Fruit fly (Drosophila melanogaster) whole organism, pupa: ENCODE measurements around the gene CG15373.

Experiments used
- CG10348 ChIP-seq: fragments of 200-800 bp; sonication (Bioruptor generic); IDR thresholded peaks from 2 replicates; pipeline ENCODE4 v1.3.6; 2022; ENCODE audit warnings: missing biosample characterization, missing genetic modification characterization
- CG12605 ChIP-seq: fragments of 200-800 bp; sonication (Bioruptor generic); IDR thresholded peaks from 2 replicates; pipeline ENCODE4 v1.3.6; 2022; ENCODE audit warnings: missing biosample characterization, missing genetic modification characterization
- CG13204 ChIP-seq: fragments of 200-800 bp; sonication (Bioruptor generic); optimal IDR thresholded peaks from 2 replicates; lab custom pipeline; 2018; ENCODE audit warnings: missing biosample characterization, mild to moderate bottlenecking, missing genetic modification characterization, moderate library complexity
- CG14655 ChIP-seq: fragments of 200-800 bp; sonication (Bioruptor generic); optimal IDR thresholded peaks from 3 replicates; lab custom pipeline; 2017; ENCODE audit warnings: mild to moderate bottlenecking, missing biosample characterization, missing genetic modification reagents, missing genetic modification characterization
- CG15710 ChIP-seq: fragments of 200-800 bp; sonication (Bioruptor generic); optimal IDR thresholded peaks from 2 replicates; lab custom pipeline; 2018; ENCODE audit warnings: missing biosample characterization, mild to moderate bottlenecking, missing genetic modification characterization, moderate library complexity
- CG17806 ChIP-seq: fragments of 200-800 bp; sonication (Bioruptor generic); optimal IDR thresholded peaks from 2 replicates; lab custom pipeline; 2018; ENCODE audit warnings: missing biosample characterization, mild to moderate bottlenecking, missing genetic modification characterization, moderate library complexity
- CG32121 ChIP-seq: fragments of 200-800 bp; sonication (Bioruptor generic); IDR thresholded peaks from 2 replicates; pipeline ENCODE4 v1.3.6; 2022; ENCODE audit warnings: missing biosample characterization, missing genetic modification characterization
- CG34367 ChIP-seq: fragments of 200-800 bp; sonication (Bioruptor generic); optimal IDR thresholded peaks from 2 replicates; lab custom pipeline; 2018; ENCODE audit warnings: missing biosample characterization, mild to moderate bottlenecking, missing genetic modification characterization
- CG4496 ChIP-seq: fragments of 200-800 bp; sonication (Bioruptor generic); IDR thresholded peaks from 3 replicates; pipeline ENCODE4 v1.3.6; 2022; ENCODE audit warnings: missing biosample characterization, missing genetic modification characterization
- CG8159 ChIP-seq: fragments of 200-800 bp; sonication (Bioruptor generic); optimal IDR thresholded peaks from 3 replicates; lab custom pipeline; 2018; ENCODE audit warnings: missing biosample characterization, mild to moderate bottlenecking, missing genetic modification characterization, moderate library complexity
- CG8301 ChIP-seq: fragments of 200-800 bp; sonication (Bioruptor generic); optimal IDR thresholded peaks from 2 replicates; lab custom pipeline; 2018; ENCODE audit warnings: missing biosample characterization, mild to moderate bottlenecking, missing genetic modification characterization
- CG9948 ChIP-seq: fragments of 200-800 bp; sonication (Bioruptor generic); optimal IDR thresholded peaks from 2 replicates; lab custom pipeline; 2018; ENCODE audit warnings: missing biosample characterization, mild to moderate bottlenecking, missing genetic modification characterization, moderate library complexity
- D1 ChIP-seq: fragments of 200-800 bp; sonication (Bioruptor generic); optimal IDR thresholded peaks from 2 replicates; lab custom pipeline; 2018; ENCODE audit warnings: missing biosample characterization, mild to moderate bottlenecking, missing genetic modification characterization, moderate library complexity
- EcR ChIP-seq: fragments of 200-800 bp; sonication (Bioruptor generic); optimal IDR thresholded peaks from 3 replicates; lab custom pipeline; 2019; ENCODE audit warnings: missing biosample characterization, missing genetic modification characterization, mild to moderate bottlenecking, moderate library complexity, missing genetic modification reagents
- Ets98B ChIP-seq: fragments of 200-800 bp; sonication (Bioruptor generic); IDR thresholded peaks from 2 replicates; pipeline ENCODE4 v1.3.6; 2022; ENCODE audit warnings: missing biosample characterization, missing genetic modification characterization
- Pif1A ChIP-seq: fragments of 200-800 bp; sonication (Bioruptor generic); optimal IDR thresholded peaks from 3 replicates; lab custom pipeline; 2016; ENCODE audit warnings: missing biosample characterization, missing genetic modification characterization
- Pif1B ChIP-seq: fragments of 200-800 bp; sonication (Bioruptor generic); optimal IDR thresholded peaks from 3 replicates; lab custom pipeline; 2016; ENCODE audit warnings: missing biosample characterization, missing genetic modification characterization
- Snoo ChIP-seq: fragments of 200-800 bp; sonication (Bioruptor generic); optimal IDR thresholded peaks from 3 replicates; lab custom pipeline; 2017; ENCODE audit warnings: missing biosample characterization, mild to moderate bottlenecking, missing genetic modification characterization, inconsistent platforms
- fd96Ca ChIP-seq: fragments of 200-800 bp; sonication (Bioruptor generic); IDR thresholded peaks from 3 replicates; pipeline ENCODE4 v1.3.6; 2022; ENCODE audit warnings: missing biosample characterization, missing genetic modification characterization
- gl ChIP-seq: fragments of 200-800 bp; sonication (Bioruptor generic); optimal IDR thresholded peaks from 2 replicates; lab custom pipeline; 2018; ENCODE audit warnings: missing biosample characterization, mild to moderate bottlenecking, missing genetic modification characterization
- rn ChIP-seq: fragments of 200-800 bp; sonication (Bioruptor generic); IDR thresholded peaks from 2 replicates; pipeline ENCODE4 v1.3.6; 2022; ENCODE audit warnings: missing biosample characterization, missing genetic modification characterization

The CG15373 gene

DNA sequence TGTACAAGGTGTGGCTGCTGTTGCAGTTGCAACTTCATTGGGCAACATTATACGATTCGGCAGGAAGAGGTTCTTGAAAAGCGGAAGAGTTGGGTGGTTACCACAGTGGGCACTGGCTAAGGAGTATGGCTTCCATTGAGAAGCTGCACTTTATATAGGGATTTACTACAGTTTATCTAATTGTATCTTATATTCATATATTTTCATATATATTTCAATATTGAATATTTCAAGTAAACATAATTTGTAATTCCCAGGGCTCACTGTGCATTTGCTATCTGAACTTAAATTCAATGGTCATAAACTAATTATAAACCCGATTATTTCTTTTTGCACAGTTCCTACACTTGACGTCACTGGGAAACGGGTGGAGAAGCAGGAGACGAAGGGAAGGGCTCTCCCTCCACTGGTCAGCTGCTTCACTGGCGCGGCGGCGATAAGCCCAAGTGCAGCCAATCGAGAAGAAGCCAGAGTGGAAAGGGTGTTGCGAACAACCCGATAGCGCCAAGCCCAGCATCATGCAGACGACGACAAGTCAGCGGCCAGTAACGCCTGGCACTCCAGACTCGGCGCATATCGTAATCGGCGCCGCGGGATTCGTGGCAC is 51.1 kb downstream of the CG15373 start:
- TF ChIP-seq CG12605 (GFP tag; lab: Robert Waterston, UW) (0 out of 2 replicates have a peak, but pooled peaks have one; percentile 9), CG8301 (tag; lab: Kevin White, UChicago) (peak; percentile 55), CG13204 (no peak), Pif1A (GFP tag; lab: Kevin White, UChicago) (peak; percentile 11), CG15710 (peak; percentile 65), CG4496 (peak; percentile 59; the same call in 2 of the 3 replicates), rn (GFP tag; lab: Robert Waterston, UW) (no peak), CG34367 (tag; lab: Kevin White, UChicago) (peak; percentile 35), Ets98B (peak; percentile 45), fd96Ca (peak; percentile 19; the same call in 1 of the 3 replicates), Snoo (tag; lab: Kevin White, UChicago) (peak; percentile 44), D1 (tag; lab: Kevin White, UChicago) (no peak), gl (tag; lab: Kevin White, UChicago) (no peak), CG14655 (peak; percentile 78), CG32121 (0 out of 2 replicates have a peak, but pooled peaks have one; percentile 41), CG10348 (GFP tag; lab: Robert Waterston, UW) (no peak), EcR (GFP tag; lab: Kevin White, UChicago) (no peak), CG9948 (tag; lab: Kevin White, UChicago) (peak; percentile 65), CG8159 (tag; lab: Kevin White, UChicago) (peak; percentile 65), Pif1B (GFP tag; lab: Kevin White, UChicago) (no peak), CG17806 (tag; lab: Kevin White, UChicago) (peak; percentile 63)
